Worm (Caenorhabditis elegans) whole organism, L4 larva: ENCODE results near the gene rbm-42.

Experiments used
- aha-1 ChIP-seq: fragments of 150-350 bp; peaks from one replicate; lab custom pipeline; 2014; ENCODE audit warnings: missing biosample characterization, missing genetic modification characterization
- daf-12 ChIP-seq: fragments of 150-350 bp; optimal IDR thresholded peaks from 2 replicates; lab custom pipeline; 2014; ENCODE audit warnings: missing biosample characterization, missing genetic modification reagents, missing genetic modification characterization
- lin-39 ChIP-seq: fragments of 150-350 bp; optimal IDR thresholded peaks from 2 replicates; lab custom pipeline; 2014; ENCODE audit warnings: missing biosample characterization, missing genetic modification reagents, missing genetic modification characterization
- lsy-2 ChIP-seq, 2 experiments: fragments of 150-350 bp in 1 of 2; sonication (generic microtip) in 1 of 2; optimal IDR thresholded peaks; 2 replicates each; lab custom pipeline; 2014 to 2017; ENCODE audit warnings: missing biosample characterization in 2 of 2, missing genetic modification characterization in 2 of 2
- nhr-77 ChIP-seq: fragments of 150-350 bp; optimal IDR thresholded peaks from 2 replicates; lab custom pipeline; 2014; ENCODE audit warnings: missing biosample characterization, missing genetic modification characterization
- snpc-4 ChIP-seq: fragments of 150-350 bp; optimal IDR thresholded peaks from 2 replicates; lab custom pipeline; 2014; ENCODE audit warnings: missing biosample characterization, missing genetic modification characterization
- unc-62 ChIP-seq, 3 experiments: fragments of 150-350 bp in 1 of 3; sonication (generic microtip); optimal IDR thresholded peaks in 2 of 3; peaks in 1 of 3; 1 replicate in 1 of 3; 2 replicates in 2 of 3; lab custom pipeline; 2014 to 2017; ENCODE audit warnings: missing biosample characterization in 3 of 3, missing genetic modification characterization in 3 of 3, missing genetic modification reagents in 3 of 3, missing genotype in 1 of 3
- zag-1 ChIP-seq: fragments of 150-350 bp; optimal IDR thresholded peaks from 2 replicates; lab custom pipeline; 2014; ENCODE audit warnings: missing biosample characterization, missing genetic modification characterization
- ztf-7 ChIP-seq: fragments of 150-350 bp; optimal IDR thresholded peaks from 2 replicates; lab custom pipeline; 2014; ENCODE audit warnings: missing biosample characterization, missing genetic modification characterization

- TF ChIP-seq nhr-77 (tag; lab: Kevin White, UChicago) (no peak), lin-39 (tag; lab: Kevin White, UChicago) (no peak), daf-12 (no peak), ztf-7 (no peak), snpc-4 (no peak), lsy-2 (tag; optimal IDR thresholded peaks at IDR 0.05; lab: Kevin White, UChicago) (no peak), unc-62 (GFP tag; optimal IDR thresholded peaks at IDR 0.05 in 1 of 2; lab: Kevin White, UChicago) (no peak), unc-62 (tag; optimal IDR thresholded peaks at IDR 0.05; lab: Kevin White, UChicago) (no peak), aha-1 (tag; lab: Kevin White, UChicago) (no peak), zag-1 (tag; lab: Kevin White, UChicago) (no peak)
Observed at ce11 chrIII:5199577-5199976, 46.5 kb upstream of the rbm-42 start, which contains the start of gene emb-8.
